Worm (Caenorhabditis elegans) whole organism, L4 larva: ENCODE data around the gene C53A3.4.

ENCODE experiments used
- daf-12 ChIP-seq: fragments of 150-350 bp; optimal IDR thresholded peaks from 2 replicates; lab custom pipeline; 2014; ENCODE audit warnings: missing biosample characterization, missing genetic modification reagents, missing genetic modification characterization
- daf-19 ChIP-seq: fragments of 200-800 bp; sonication (Bioruptor generic); conservative IDR thresholded peaks from 2 replicates; pipeline ENCODE4 v1.3.6; 2022; ENCODE audit warnings: missing genetic modification characterization, missing compliant biosample characterization
- mdl-1 ChIP-seq, 2 experiments: fragments of 150-350 bp in 1 of 2; sonication (generic microtip) in 1 of 2; optimal IDR thresholded peaks; 2 replicates each; lab custom pipeline; 2014 to 2017; ENCODE audit warnings: missing biosample characterization in 2 of 2, missing genetic modification characterization in 2 of 2
- nhr-111 ChIP-seq: fragments of 200-800 bp; sonication (Bioruptor generic); optimal IDR thresholded peaks from 2 replicates; lab custom pipeline; 2018; ENCODE audit warnings: mild to moderate bottlenecking, missing genetic modification characterization, missing compliant biosample characterization
- nhr-237 ChIP-seq: sonication (generic microtip); optimal IDR thresholded peaks from 2 replicates; lab custom pipeline; 2017; ENCODE audit warnings: missing biosample characterization, missing genetic modification characterization
- pha-4 ChIP-seq, 2 experiments: fragments of 150-350 bp in 1 of 2; fragments of 200-800 bp in 1 of 2; sonication (Bioruptor generic) in 1 of 2; IDR thresholded peaks in 1 of 2; optimal IDR thresholded peaks in 1 of 2; 2 replicates each; pipeline versions ENCODE4 v1.3.6 to Lab custom; 2014 to 2022; ENCODE audit warnings: missing genetic modification characterization in 2 of 2, missing genetic modification reagents in 2 of 2, missing biosample characterization in 1 of 2, missing compliant biosample characterization in 1 of 2
- pqm-1 ChIP-seq: sonication (generic microtip); optimal IDR thresholded peaks from 2 replicates; lab custom pipeline; 2017; ENCODE audit warnings: missing biosample characterization, missing genetic modification characterization
- unc-62 ChIP-seq, 3 experiments: fragments of 150-350 bp in 1 of 3; sonication (generic microtip); optimal IDR thresholded peaks in 2 of 3; peaks in 1 of 3; 1 replicate in 1 of 3; 2 replicates in 2 of 3; lab custom pipeline; 2014 to 2017; ENCODE audit warnings: missing biosample characterization in 3 of 3, missing genetic modification characterization in 3 of 3, missing genetic modification reagents in 3 of 3, missing genotype in 1 of 3

ce11 chrV:5799373-5799772, 40.7 kb upstream of the C53A3.4 start, which contains the start of gene cyn-17:
- TF ChIP-seq unc-62 (GFP tag; optimal IDR thresholded peaks at IDR 0.05 in 1 of 2; lab: Kevin White, UChicago) (no peak), unc-62 (tag; optimal IDR thresholded peaks at IDR 0.05; lab: Kevin White, UChicago) (no peak), nhr-237 (tag; lab: Kevin White, UChicago) (no peak), nhr-111 (no peak), pqm-1 (no peak), daf-19 (GFP tag; lab: Robert Waterston, UW) (no peak), pha-4 (GFP tag; IDR thresholded peaks at IDR 0.05; lab: Robert Waterston, UW) (no peak), pha-4 (tag; optimal IDR thresholded peaks at IDR 0.05; lab: Kevin White, UChicago) (no peak), daf-12 (tag; lab: Kevin White, UChicago) (no peak), mdl-1 (tag; optimal IDR thresholded peaks at IDR 0.05; lab: Kevin White, UChicago) (no peak)
